Fruit fly (Drosophila melanogaster) whole organism, embryonic: ENCODE data around the gene GlyRS.

Source experiments
- Atf3 ChIP-seq: fragments of 200-800 bp; sonication (Bioruptor generic); optimal IDR thresholded peaks from 3 replicates; lab custom pipeline; 2016; ENCODE audit warnings: missing biosample characterization, missing genetic modification characterization
- CG1024 ChIP-seq: fragments of 200-800 bp; sonication (Bioruptor generic); IDR thresholded peaks from 2 replicates; pipeline ENCODE4 v1.3.6; 2022; ENCODE audit warnings: missing biosample characterization, missing genetic modification characterization
- CG14860 ChIP-seq: fragments of 200-800 bp; sonication (Bioruptor generic); IDR thresholded peaks from 3 replicates; pipeline ENCODE4 v1.3.6; 2022; ENCODE audit warnings: missing biosample characterization, missing genetic modification characterization; ENCODE audit not compliant: partially characterized antibody
- CG15011 ChIP-seq: fragments of 200-800 bp; sonication (Bioruptor generic); optimal IDR thresholded peaks from 3 replicates; lab custom pipeline; 2018; ENCODE audit warnings: missing biosample characterization, mild to moderate bottlenecking, missing genetic modification characterization
- CG15269 ChIP-seq: fragments of 200-800 bp; sonication (Bioruptor generic); optimal IDR thresholded peaks from 2 replicates; lab custom pipeline; 2018; ENCODE audit warnings: missing biosample characterization, mild to moderate bottlenecking, missing genetic modification characterization, moderate library complexity
- CG15479 ChIP-seq: fragments of 200-800 bp; sonication (Bioruptor generic); optimal IDR thresholded peaks from 3 replicates; lab custom pipeline; 2019; ENCODE audit warnings: missing biosample characterization, mild to moderate bottlenecking, missing genetic modification characterization, moderate library complexity
- CG16779 ChIP-seq: fragments of 200-800 bp; sonication (Bioruptor generic); IDR thresholded peaks from 2 replicates; pipeline ENCODE4 v1.3.6; 2022; ENCODE audit warnings: missing biosample characterization, missing genetic modification characterization
- CG16813 ChIP-seq: fragments of 200-800 bp; sonication (Bioruptor generic); IDR thresholded peaks from 3 replicates; pipeline ENCODE4 v1.3.6; 2022; ENCODE audit warnings: missing biosample characterization, missing genetic modification characterization; ENCODE audit not compliant: partially characterized antibody
- CG16863 ChIP-seq: fragments of 200-800 bp; sonication (Bioruptor generic); optimal IDR thresholded peaks from 3 replicates; lab custom pipeline; 2016; ENCODE audit warnings: missing biosample characterization, missing genetic modification characterization
- CG18764 ChIP-seq: fragments of 200-800 bp; sonication (Bioruptor generic); optimal IDR thresholded peaks from 3 replicates; lab custom pipeline; 2016; ENCODE audit warnings: missing biosample characterization, missing genetic modification characterization
- CG2120 ChIP-seq: fragments of 200-800 bp; sonication (Bioruptor generic); optimal IDR thresholded peaks from 3 replicates; lab custom pipeline; 2016; ENCODE audit warnings: missing biosample characterization, missing genetic modification characterization
- CG32767 ChIP-seq: fragments of 200-800 bp; sonication (Bioruptor generic); IDR thresholded peaks from 2 replicates; pipeline ENCODE4 v1.3.6; 2022; ENCODE audit warnings: missing biosample characterization, missing genetic modification characterization
- CG5245 ChIP-seq: fragments of 200-800 bp; sonication (Bioruptor generic); optimal IDR thresholded peaks from 3 replicates; lab custom pipeline; 2016; ENCODE audit warnings: missing biosample characterization, missing genetic modification characterization
- CG6175 ChIP-seq: fragments of 200-800 bp; sonication (Bioruptor generic); IDR thresholded peaks from 3 replicates; pipeline ENCODE4 v1.3.6; 2022; ENCODE audit warnings: missing biosample characterization, missing genetic modification characterization
- CG7372 ChIP-seq: fragments of 200-800 bp; sonication (Bioruptor generic); IDR thresholded peaks from 2 replicates; pipeline ENCODE4 v1.3.6; 2022; ENCODE audit warnings: missing biosample characterization, missing genetic modification characterization
- CG8290 ChIP-seq, 3 experiments: fragments of 200-800 bp; sonication (Bioruptor generic); optimal IDR thresholded peaks; 2 replicates each; lab custom pipeline; 2016 to 2019; ENCODE audit warnings: missing biosample characterization in 3 of 3, missing genetic modification characterization in 3 of 3, mild to moderate bottlenecking in 2 of 3, moderate library complexity in 1 of 3
- CG9797 ChIP-seq: fragments of 200-800 bp; sonication (Bioruptor generic); optimal IDR thresholded peaks from 3 replicates; lab custom pipeline; 2018; ENCODE audit warnings: missing biosample characterization, mild to moderate bottlenecking, missing genetic modification characterization
- Camta ChIP-seq: fragments of 200-800 bp; sonication (Bioruptor generic); optimal IDR thresholded peaks from 2 replicates; lab custom pipeline; 2016; ENCODE audit warnings: missing biosample characterization, missing genetic modification characterization
- E2f2 ChIP-seq: fragments of 200-800 bp; sonication (Bioruptor generic); IDR thresholded peaks from 2 replicates; pipeline ENCODE4 v1.3.6; 2022; ENCODE audit warnings: missing biosample characterization, missing genetic modification characterization
- Ets97D ChIP-seq: fragments of 200-800 bp; sonication (Bioruptor generic); optimal IDR thresholded peaks from 3 replicates; lab custom pipeline; 2016; ENCODE audit warnings: missing biosample characterization, missing genetic modification characterization
- Fer3 ChIP-seq: fragments of 200-800 bp; sonication (Bioruptor generic); optimal IDR thresholded peaks from 2 replicates; lab custom pipeline; 2018; ENCODE audit warnings: missing biosample characterization, mild to moderate bottlenecking, missing genetic modification characterization, moderate library complexity
- GATAe ChIP-seq: fragments of 200-800 bp; sonication (Bioruptor generic); conservative IDR thresholded peaks from 2 replicates; pipeline ENCODE4 v1.3.6; 2022; ENCODE audit warnings: missing biosample characterization, missing genetic modification characterization
- HLH3B ChIP-seq: fragments of 200-800 bp; sonication (Bioruptor generic); IDR thresholded peaks from 2 replicates; pipeline ENCODE4 v1.3.6; 2022; ENCODE audit warnings: missing biosample characterization, missing genetic modification characterization
- Hand ChIP-seq: fragments of 200-800 bp; sonication (Bioruptor generic); optimal IDR thresholded peaks from 2 replicates; lab custom pipeline; 2017; ENCODE audit warnings: mild to moderate bottlenecking, missing biosample characterization, missing genetic modification reagents, missing genetic modification characterization
- Lhr ChIP-seq: fragments of 200-800 bp; sonication (Bioruptor generic); optimal IDR thresholded peaks from 3 replicates; lab custom pipeline; 2017; ENCODE audit warnings: mild to moderate bottlenecking, missing biosample characterization, missing genetic modification reagents, missing genetic modification characterization
- Lpt ChIP-seq: fragments of >200 bp; optimal IDR thresholded peaks from 2 replicates; lab custom pipeline; 2018; ENCODE audit warnings: missing biosample characterization, missing genetic modification characterization
- MESR4 ChIP-seq: fragments of 200-800 bp; sonication (Bioruptor generic); optimal IDR thresholded peaks from 2 replicates; lab custom pipeline; 2018; ENCODE audit warnings: missing biosample characterization, mild to moderate bottlenecking, missing genetic modification characterization, moderate library complexity
- Myb ChIP-seq: fragments of 200-800 bp; sonication (Bioruptor generic); optimal IDR thresholded peaks from 2 replicates; lab custom pipeline; 2016; ENCODE audit warnings: missing biosample characterization, missing genetic modification characterization
- Nf-YC ChIP-seq: fragments of 200-800 bp; optimal IDR thresholded peaks from 3 replicates; lab custom pipeline; 2019; ENCODE audit warnings: missing biosample characterization, mild to moderate bottlenecking, missing genetic modification characterization, moderate library complexity
- Oli ChIP-seq: fragments of 200-800 bp; sonication (Bioruptor generic); optimal IDR thresholded peaks from 2 replicates; lab custom pipeline; 2018; ENCODE audit warnings: missing biosample characterization, mild to moderate bottlenecking, missing genetic modification characterization, moderate library complexity
- Rx ChIP-seq: fragments of 200-800 bp; sonication (Bioruptor generic); IDR thresholded peaks from 2 replicates; pipeline ENCODE4 v1.3.6; 2022; ENCODE audit warnings: missing biosample characterization, missing genetic modification characterization
- Stat92E ChIP-seq, 3 experiments: fragments of >200 bp in 2 of 3; fragments of 200-800 bp in 1 of 3; sonication (Bioruptor generic) in 1 of 3; optimal IDR thresholded peaks; 2 replicates each; lab custom pipeline; 2017 to 2019; ENCODE audit warnings: missing biosample characterization in 3 of 3, missing genetic modification characterization in 3 of 3, mild to moderate bottlenecking in 1 of 3, moderate library complexity in 1 of 3
- ato ChIP-seq: fragments of 200-800 bp; sonication (Bioruptor generic); IDR thresholded peaks from 2 replicates; pipeline ENCODE4 v1.3.6; 2022; ENCODE audit warnings: missing biosample characterization, missing genetic modification characterization; ENCODE audit not compliant: partially characterized antibody
- cad ChIP-seq: fragments of >200 bp; optimal IDR thresholded peaks from 2 replicates; lab custom pipeline; 2017; ENCODE audit warnings: missing biosample characterization, missing genetic modification characterization
- ems ChIP-seq: fragments of 200-800 bp; sonication (Bioruptor generic); optimal IDR thresholded peaks from 3 replicates; lab custom pipeline; 2016; ENCODE audit warnings: missing biosample characterization, missing genetic modification characterization
- ewg ChIP-seq: fragments of 200-800 bp; sonication (Bioruptor generic); optimal IDR thresholded peaks from 3 replicates; lab custom pipeline; 2017; ENCODE audit warnings: mild to moderate bottlenecking, missing biosample characterization, missing genetic modification reagents, missing genetic modification characterization
- gcm2 ChIP-seq: fragments of 200-800 bp; sonication (Bioruptor generic); optimal IDR thresholded peaks from 2 replicates; lab custom pipeline; 2016; ENCODE audit warnings: missing biosample characterization, missing genetic modification characterization
- nau ChIP-seq: fragments of 200-800 bp; sonication (Bioruptor generic); optimal IDR thresholded peaks from 3 replicates; lab custom pipeline; 2017; ENCODE audit warnings: missing biosample characterization, mild to moderate bottlenecking, missing genetic modification characterization, missing genetic modification reagents
- nmo ChIP-seq: fragments of 200-800 bp; sonication (Bioruptor generic); optimal IDR thresholded peaks from 2 replicates; lab custom pipeline; 2018; ENCODE audit warnings: missing biosample characterization, mild to moderate bottlenecking, missing genetic modification characterization, moderate library complexity
- org-1 ChIP-seq: fragments of 200-800 bp; sonication (Bioruptor generic); optimal IDR thresholded peaks from 2 replicates; lab custom pipeline; 2017; ENCODE audit warnings: missing biosample characterization, missing genetic modification characterization
- peb ChIP-seq: fragments of 200-800 bp; sonication (Bioruptor generic); IDR thresholded peaks from 2 replicates; pipeline ENCODE4 v1.3.6; 2022; ENCODE audit warnings: missing biosample characterization, missing genetic modification characterization
- sima ChIP-seq: fragments of 200-800 bp; sonication (Bioruptor generic); optimal IDR thresholded peaks from 2 replicates; lab custom pipeline; 2016; ENCODE audit warnings: missing biosample characterization, missing genetic modification characterization
- sqz ChIP-seq: fragments of 200-800 bp; sonication (Bioruptor generic); optimal IDR thresholded peaks from 3 replicates; lab custom pipeline; 2018; ENCODE audit warnings: missing biosample characterization, mild to moderate bottlenecking, missing genetic modification characterization
- ssp ChIP-seq: fragments of 200-800 bp; sonication (Bioruptor generic); IDR thresholded peaks from 2 replicates; pipeline ENCODE4 v1.3.6; 2022; ENCODE audit warnings: missing biosample characterization, missing genetic modification characterization
- stwl ChIP-seq: fragments of 200-800 bp; sonication (Bioruptor generic); optimal IDR thresholded peaks from 3 replicates; lab custom pipeline; 2018; ENCODE audit warnings: missing biosample characterization, mild to moderate bottlenecking, missing genetic modification characterization, moderate library complexity
- sug ChIP-seq: fragments of 200-800 bp; optimal IDR thresholded peaks from 2 replicates; lab custom pipeline; 2019; ENCODE audit warnings: missing biosample characterization, mild to moderate bottlenecking, missing genetic modification characterization, moderate library complexity
- tap ChIP-seq: fragments of 200-800 bp; optimal IDR thresholded peaks from 3 replicates; lab custom pipeline; 2019; ENCODE audit warnings: missing biosample characterization, mild to moderate bottlenecking, missing genetic modification characterization, moderate library complexity
- unc-4 ChIP-seq: fragments of 200-800 bp; sonication (Bioruptor generic); IDR thresholded peaks from 2 replicates; pipeline ENCODE4 v1.3.6; 2022; ENCODE audit warnings: missing biosample characterization, missing genetic modification characterization; ENCODE audit not compliant: partially characterized antibody
- unpg ChIP-seq: fragments of 200-800 bp; sonication (Bioruptor generic); optimal IDR thresholded peaks from 3 replicates; lab custom pipeline; 2018; ENCODE audit warnings: missing biosample characterization, mild to moderate bottlenecking, missing genetic modification characterization, moderate library complexity
- usp ChIP-seq: fragments of >200 bp; optimal IDR thresholded peaks from 2 replicates; lab custom pipeline; 2017; ENCODE audit warnings: missing biosample characterization, missing genetic modification characterization
- zen ChIP-seq: fragments of 200-800 bp; sonication (Bioruptor generic); optimal IDR thresholded peaks from 3 replicates; lab custom pipeline; 2018; ENCODE audit warnings: missing biosample characterization, mild to moderate bottlenecking, missing genetic modification characterization, moderate library complexity

GlyRS gene

DNA sequence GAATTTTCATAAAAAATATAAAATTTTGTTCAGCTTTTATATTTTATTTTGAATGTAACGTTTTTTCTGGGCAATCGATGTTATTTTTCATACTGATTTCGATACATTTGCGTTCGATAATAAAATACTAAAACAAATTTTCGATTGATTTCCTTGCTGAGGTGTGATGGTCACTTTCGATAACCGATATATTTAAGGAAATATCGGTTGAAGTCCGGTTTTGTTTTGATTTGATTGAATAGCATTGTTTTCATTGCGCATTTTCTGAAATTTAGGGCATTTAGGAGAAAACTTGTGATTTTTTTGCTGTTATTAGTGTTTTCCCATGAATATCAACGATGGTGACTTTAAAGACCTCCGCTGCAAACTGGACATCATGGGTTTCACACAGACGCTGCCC is 21.6 kb downstream of the GlyRS start, which contains the start of gene Cep135 (continued):
- TF ChIP-seq usp (GFP tag; lab: Kevin White, UChicago), result no peak
- no peak for TF ChIP-seq CG5245 (GFP tag; lab: Kevin White, UChicago)
- no peak for TF ChIP-seq sqz (GFP tag; lab: Kevin White, UChicago)
- TF ChIP-seq Ets97D (GFP tag; lab: Kevin White, UChicago), result peak; percentile 23
- TF ChIP-seq Atf3 (GFP tag; lab: Kevin White, UChicago), result no peak
- no peak for TF ChIP-seq Hand (GFP tag; lab: Kevin White, UChicago)
- TF ChIP-seq unc-4 (GFP tag; lab: Robert Waterston, UW), result peak; percentile 80
- no peak for TF ChIP-seq CG18764 (GFP tag; lab: Kevin White, UChicago)
- no peak for TF ChIP-seq Rx (GFP tag; lab: Robert Waterston, UW)
- no peak for TF ChIP-seq Nf-YC (tag; lab: Kevin White, UChicago)
- no peak for TF ChIP-seq CG32767 (GFP tag; lab: Robert Waterston, UW)
- peak; percentile 94 for TF ChIP-seq stwl (tag; lab: Kevin White, UChicago)
- TF ChIP-seq MESR4 (GFP tag; lab: Kevin White, UChicago), result peak; percentile 15
- TF ChIP-seq nmo (GFP tag; lab: Kevin White, UChicago), result no peak
- TF ChIP-seq nau (GFP tag; lab: Kevin White, UChicago), result no peak
- TF ChIP-seq sima (GFP tag; lab: Kevin White, UChicago), result no peak
- TF ChIP-seq CG16779 (GFP tag; lab: Robert Waterston, UW), result no peak
- TF ChIP-seq ssp (GFP tag; lab: Robert Waterston, UW), result no peak
- TF ChIP-seq CG1024 (GFP tag; lab: Robert Waterston, UW), result no peak
- TF ChIP-seq CG16813, result peak; percentile 83
- TF ChIP-seq Oli (tag; lab: Kevin White, UChicago), result no peak
- TF ChIP-seq CG16863, result no peak
- no peak for TF ChIP-seq peb (GFP tag; lab: Robert Waterston, UW)
- TF ChIP-seq Myb (GFP tag; lab: Kevin White, UChicago), result peak; percentile 96
- no peak for TF ChIP-seq gcm2 (GFP tag; lab: Kevin White, UChicago)
- TF ChIP-seq sug, result no peak
- TF ChIP-seq E2f2, result peak; percentile 85
- peak; percentile 53 for TF ChIP-seq CG15479 (GFP tag; lab: Kevin White, UChicago)
- TF ChIP-seq Lpt, result no peak
- TF ChIP-seq CG6175 (GFP tag; lab: Robert Waterston, UW), result no peak
- no peak for TF ChIP-seq CG15269 (tag; lab: Kevin White, UChicago)
- no peak for TF ChIP-seq CG15011 (GFP tag; lab: Kevin White, UChicago)
- TF ChIP-seq CG8290 (GFP tag; optimal IDR thresholded peaks at IDR 0.05; lab: Kevin White, UChicago), result no peak
- TF ChIP-seq CG8290 (tag; optimal IDR thresholded peaks at IDR 0.05; lab: Kevin White, UChicago), result no peak
- no peak for TF ChIP-seq Fer3 (tag; lab: Kevin White, UChicago)
- TF ChIP-seq tap (tag; lab: Kevin White, UChicago), result no peak
- no peak for TF ChIP-seq ems
- TF ChIP-seq CG7372 (GFP tag; lab: Robert Waterston, UW), result no peak
- peak in 1 of 3 experiments; percentile 15 for TF ChIP-seq Stat92E (GFP tag; optimal IDR thresholded peaks at IDR 0.05; lab: Kevin White, UChicago)
- peak; percentile 86 for TF ChIP-seq CG14860 (GFP tag; lab: Robert Waterston, UW)
- TF ChIP-seq cad, result no peak
- no peak for TF ChIP-seq GATAe
- no peak for TF ChIP-seq CG2120 (GFP tag; lab: Kevin White, UChicago)
- peak; percentile 50 for TF ChIP-seq CG9797 (GFP tag; lab: Kevin White, UChicago)
- TF ChIP-seq HLH3B, result no peak
- TF ChIP-seq ato (GFP tag; lab: Robert Waterston, UW), result peak; percentile 92
- no peak for TF ChIP-seq Lhr
- TF ChIP-seq unpg (GFP tag; lab: Kevin White, UChicago), result no peak
- TF ChIP-seq Camta (GFP tag; lab: Kevin White, UChicago), result no peak
- TF ChIP-seq ewg (GFP tag; lab: Kevin White, UChicago), result no peak
- TF ChIP-seq zen (tag; lab: Kevin White, UChicago), result no peak
- TF ChIP-seq org-1 (GFP tag; lab: Kevin White, UChicago), result no peak
